Worm (Caenorhabditis elegans) whole organism, L1 larva: ENCODE data around the gene ZK1321.1.

Experiments
- C16A3.4 ChIP-seq: fragments of 150-350 bp; optimal IDR thresholded peaks from 2 replicates; lab custom pipeline; 2014; ENCODE audit warnings: missing biosample characterization, missing genetic modification characterization
- F16B12.6 ChIP-seq: fragments of 150-350 bp; optimal IDR thresholded peaks from 2 replicates; lab custom pipeline; 2014; ENCODE audit warnings: missing biosample characterization, missing genetic modification characterization
- Y116A8C.19 ChIP-seq: sonication (generic microtip); optimal IDR thresholded peaks from 2 replicates; lab custom pipeline; 2016; ENCODE audit warnings: missing compliant biosample characterization, missing genetic modification characterization, borderline replicate concordance
- aha-1 ChIP-seq: fragments of 150-350 bp; optimal IDR thresholded peaks from 2 replicates; lab custom pipeline; 2014; ENCODE audit warnings: missing biosample characterization, missing genetic modification characterization
- blmp-1 ChIP-seq: fragments of 150-350 bp; optimal IDR thresholded peaks from 2 replicates; lab custom pipeline; 2014; ENCODE audit warnings: missing biosample characterization, missing genetic modification characterization
- ceh-82 ChIP-seq, 3 experiments: fragments of 150-350 bp in 1 of 3; sonication (generic microtip) in 2 of 3; optimal IDR thresholded peaks; 2 replicates each; lab custom pipeline; 2014 to 2017; ENCODE audit warnings: missing biosample characterization in 3 of 3, missing genetic modification characterization in 3 of 3
- ces-1 ChIP-seq: fragments of 150-350 bp; optimal IDR thresholded peaks from 2 replicates; lab custom pipeline; 2014; ENCODE audit warnings: missing biosample characterization, missing genetic modification reagents, missing genetic modification characterization
- dpl-1 ChIP-seq, 3 experiments: fragments of 150-350 bp in 2 of 3; sonication (generic microtip) in 1 of 3; optimal IDR thresholded peaks; 2 replicates each; lab custom pipeline; 2014 to 2017; ENCODE audit warnings: missing biosample characterization in 3 of 3, missing genetic modification characterization in 3 of 3, missing genetic modification reagents in 3 of 3
- dsc-1 ChIP-seq: sonication (generic microtip); optimal IDR thresholded peaks from 2 replicates; lab custom pipeline; 2016; ENCODE audit warnings: mild to moderate bottlenecking, missing genetic modification characterization, missing compliant biosample characterization
- efl-1 ChIP-seq, 4 experiments: fragments of 150-350 bp; optimal IDR thresholded peaks in 3 of 4; peaks in 1 of 4; 1 replicate in 1 of 4; 2 replicates in 3 of 4; lab custom pipeline; 2014; ENCODE audit warnings: missing biosample characterization in 2 of 4, missing genetic modification characterization in 2 of 4, missing genetic modification reagents in 2 of 4
- egl-13 ChIP-seq: sonication (generic microtip); optimal IDR thresholded peaks from 2 replicates; lab custom pipeline; 2016; ENCODE audit warnings: missing genotype, missing genetic modification reagents, missing genetic modification characterization, missing compliant biosample characterization
- elt-2 ChIP-seq: sonication (generic microtip); optimal IDR thresholded peaks from 2 replicates; lab custom pipeline; 2016; ENCODE audit warnings: missing genetic modification characterization, mild to moderate bottlenecking, inconsistent platforms, missing compliant biosample characterization, missing genetic modification reagents
- elt-3 ChIP-seq, 6 experiments: fragments of 150-350 bp in 1 of 6; sonication (generic microtip); optimal IDR thresholded peaks; 2 replicates each; lab custom pipeline; 2017 to 2018; ENCODE audit warnings: missing biosample characterization in 6 of 6, missing genetic modification characterization in 6 of 6, inconsistent platforms in 1 of 6
- fkh-4 ChIP-seq: sonication (generic microtip); optimal IDR thresholded peaks from 2 replicates; lab custom pipeline; 2016; ENCODE audit warnings: missing compliant biosample characterization, missing genetic modification characterization, borderline replicate concordance
- fkh-8 ChIP-seq: sonication (generic microtip); optimal IDR thresholded peaks from 2 replicates; lab custom pipeline; 2016; ENCODE audit warnings: mild to moderate bottlenecking, missing genetic modification characterization, missing compliant biosample characterization
- hlh-4 ChIP-seq: sonication (generic microtip); optimal IDR thresholded peaks from 2 replicates; lab custom pipeline; 2016; ENCODE audit warnings: mild to moderate bottlenecking, missing genetic modification characterization, missing compliant biosample characterization
- irx-1 ChIP-seq: sonication (generic microtip); optimal IDR thresholded peaks from 2 replicates; lab custom pipeline; 2016; ENCODE audit warnings: missing genetic modification characterization, missing compliant biosample characterization
- lin-13 ChIP-seq: fragments of 150-350 bp; optimal IDR thresholded peaks from 2 replicates; lab custom pipeline; 2014; ENCODE audit warnings: missing biosample characterization, missing genetic modification reagents, missing genetic modification characterization
- lin-14 ChIP-seq: fragments of 200-800 bp; sonication (Bioruptor generic); optimal IDR thresholded peaks from 2 replicates; lab custom pipeline; 2018; ENCODE audit warnings: mild to moderate bottlenecking, missing genetic modification characterization, moderate library complexity, missing compliant biosample characterization
- lin-35 ChIP-seq, 2 experiments: fragments of 150-350 bp; optimal IDR thresholded peaks; 2 replicates each; lab custom pipeline; 2014; ENCODE audit warnings: missing biosample characterization in 2 of 2, missing genetic modification characterization in 2 of 2, missing genetic modification reagents in 2 of 2
- lir-3 ChIP-seq: sonication (generic microtip); optimal IDR thresholded peaks from 2 replicates; lab custom pipeline; 2016; ENCODE audit warnings: mild to moderate bottlenecking, missing genetic modification characterization, moderate library complexity, missing compliant biosample characterization; ENCODE audit not compliant: poor library complexity
- lsy-2 ChIP-seq, 2 experiments: fragments of 150-350 bp; optimal IDR thresholded peaks; 2 replicates each; lab custom pipeline; 2014; ENCODE audit warnings: missing biosample characterization in 2 of 2, missing genetic modification characterization in 2 of 2
- mab-9 ChIP-seq: fragments of 200-800 bp; sonication (Bioruptor generic); IDR thresholded peaks from 2 replicates; pipeline ENCODE4 v1.3.6; 2022; ENCODE audit warnings: missing genetic modification reagents, missing genetic modification characterization, missing compliant biosample characterization
- mep-1 ChIP-seq: fragments of 150-350 bp; optimal IDR thresholded peaks from 2 replicates; lab custom pipeline; 2014; ENCODE audit warnings: missing biosample characterization, missing genetic modification characterization
- nhr-19 ChIP-seq: fragments of 200-800 bp; sonication (Bioruptor generic); conservative IDR thresholded peaks from 2 replicates; pipeline ENCODE4 v1.3.6; 2022; ENCODE audit warnings: missing genetic modification characterization, missing compliant biosample characterization
- nhr-20 ChIP-seq: sonication (generic microtip); optimal IDR thresholded peaks from 2 replicates; lab custom pipeline; 2016; ENCODE audit warnings: mild to moderate bottlenecking, missing genetic modification characterization, missing compliant biosample characterization
- nhr-237 ChIP-seq: fragments of 150-350 bp; optimal IDR thresholded peaks from 2 replicates; lab custom pipeline; 2014; ENCODE audit warnings: missing biosample characterization, missing genetic modification characterization
- nhr-47 ChIP-seq: sonication (generic microtip); optimal IDR thresholded peaks from 2 replicates; lab custom pipeline; 2016; ENCODE audit warnings: mild to moderate bottlenecking, missing genetic modification characterization, moderate library complexity, missing compliant biosample characterization
- nhr-71 ChIP-seq: sonication (generic microtip); optimal IDR thresholded peaks from 2 replicates; lab custom pipeline; 2016; ENCODE audit warnings: mild to moderate bottlenecking, missing genetic modification characterization, moderate library complexity, missing compliant biosample characterization
- nhr-84 ChIP-seq: sonication (generic microtip); optimal IDR thresholded peaks from 2 replicates; lab custom pipeline; 2017; ENCODE audit warnings: missing biosample characterization, missing genetic modification characterization
- nhr-85 ChIP-seq: sonication (generic microtip); peaks from one replicate; lab custom pipeline; 2016; ENCODE audit warnings: missing genetic modification characterization, inconsistent platforms, missing compliant biosample characterization
- nhr-90 ChIP-seq: sonication (generic microtip); optimal IDR thresholded peaks from 2 replicates; lab custom pipeline; 2016; ENCODE audit warnings: mild to moderate bottlenecking, missing genetic modification characterization, missing compliant biosample characterization; ENCODE audit not compliant: poor library complexity
- pag-3 ChIP-seq: sonication (generic microtip); optimal IDR thresholded peaks from 2 replicates; lab custom pipeline; 2017; ENCODE audit warnings: missing genetic modification characterization, mild to moderate bottlenecking, missing compliant biosample characterization, antibody characterized with exemption, borderline replicate concordance; ENCODE audit not compliant: insufficient read depth
- rnt-1 ChIP-seq: sonication (generic microtip); optimal IDR thresholded peaks from 2 replicates; lab custom pipeline; 2016; ENCODE audit warnings: mild to moderate bottlenecking, missing genetic modification characterization, moderate library complexity, missing compliant biosample characterization
- skn-1 ChIP-seq: fragments of 150-350 bp; optimal IDR thresholded peaks from 2 replicates; lab custom pipeline; 2014; ENCODE audit warnings: missing biosample characterization, missing genetic modification characterization
- snu-23 ChIP-seq: sonication (generic microtip); optimal IDR thresholded peaks from 2 replicates; lab custom pipeline; 2016; ENCODE audit warnings: missing genetic modification characterization, missing compliant biosample characterization
- sptf-1 ChIP-seq: fragments of 150-350 bp; optimal IDR thresholded peaks from 2 replicates; lab custom pipeline; 2014; ENCODE audit warnings: missing biosample characterization, missing genetic modification characterization
- swsn-7 ChIP-seq: sonication (generic microtip); optimal IDR thresholded peaks from 2 replicates; lab custom pipeline; 2016; ENCODE audit warnings: missing genetic modification characterization, missing compliant biosample characterization
- tbx-2 ChIP-seq: sonication (generic microtip); optimal IDR thresholded peaks from 2 replicates; lab custom pipeline; 2016; ENCODE audit warnings: missing genetic modification characterization, missing compliant biosample characterization
- unc-62 ChIP-seq: fragments of 150-350 bp; optimal IDR thresholded peaks from 2 replicates; lab custom pipeline; 2014; ENCODE audit warnings: missing biosample characterization, missing genetic modification reagents, missing genetic modification characterization
- unc-86 ChIP-seq: sonication (generic microtip); optimal IDR thresholded peaks from 2 replicates; lab custom pipeline; 2016; ENCODE audit warnings: missing genetic modification characterization, missing compliant biosample characterization
- xbp-1 ChIP-seq: sonication (generic microtip); optimal IDR thresholded peaks from 2 replicates; lab custom pipeline; 2016; ENCODE audit warnings: missing genetic modification characterization, missing compliant biosample characterization

The ZK1321.1 gene

ce11 chrII:9759382-9759781 is 5.6 kb downstream of the ZK1321.1 start:
- TF ChIP-seq fkh-8 (peak; percentile 13), nhr-71 (tag; lab: Kevin White, UChicago) (peak; percentile 1), hlh-4 (tag; lab: Kevin White, UChicago) (no peak), efl-1 (optimal IDR thresholded peaks at IDR 0.05; lab: Kevin White, UChicago) (no peak), efl-1 (GFP tag; optimal IDR thresholded peaks at IDR 0.05 in 1 of 2; lab: Kevin White, UChicago) (peak in 1 of 2 experiments; percentile 63), elt-3 (tag; optimal IDR thresholded peaks at IDR 0.05; lab: Kevin White, UChicago) (no peak), unc-86 (tag; lab: Kevin White, UChicago) (no peak), xbp-1 (peak; percentile 49)

- no peak for TF ChIP-seq efl-1 (optimal IDR thresholded peaks at IDR 0.05; lab: Kevin White, UChicago)
- peak in 1 of 2 experiments; percentile 80 for TF ChIP-seq efl-1 (GFP tag; optimal IDR thresholded peaks at IDR 0.05 in 1 of 2; lab: Kevin White, UChicago)
- TF ChIP-seq swsn-7 (tag; lab: Kevin White, UChicago): no peak
- TF ChIP-seq mep-1 (tag; lab: Kevin White, UChicago): no peak
- TF ChIP-seq unc-62 (GFP tag; lab: Kevin White, UChicago): no peak
- TF ChIP-seq, all 84 proteins: peak for 1
Measured at ce11 chrII:9764696-9765095, 10.9 kb downstream of the ZK1321.1 start.

- TF ChIP-seq nhr-20 (peak; percentile 73), nhr-90 (peak; percentile 64), nhr-19 (GFP tag; lab: Robert Waterston, UW) (peak; percentile 47), lin-13 (GFP tag; lab: Kevin White, UChicago) (no peak), elt-2 (tag; lab: Kevin White, UChicago) (peak; percentile 69), rnt-1 (tag; lab: Kevin White, UChicago) (peak; percentile 46), tbx-2 (tag; lab: Kevin White, UChicago) (peak; percentile 70), lir-3 (tag; lab: Kevin White, UChicago) (peak; percentile 8), nhr-71 (tag; lab: Kevin White, UChicago) (peak; percentile 68), fkh-8 (no peak), nhr-85 (peak; percentile 82), efl-1 (optimal IDR thresholded peaks at IDR 0.05; lab: Kevin White, UChicago) (peak; percentile 60 to 63), efl-1 (GFP tag; optimal IDR thresholded peaks at IDR 0.05 in 1 of 2; lab: Kevin White, UChicago) (peak; percentile 45 to 96), elt-3 (tag; optimal IDR thresholded peaks at IDR 0.05; lab: Kevin White, UChicago) (peak in 2 of 6 experiments; percentile 3 to 27), mab-9 (0 out of 2 replicates have a peak, but pooled peaks have one; percentile 39), ceh-82 (tag; optimal IDR thresholded peaks at IDR 0.05; lab: Kevin White, UChicago) (no peak), F16B12.6 (tag; lab: Kevin White, UChicago) (peak; percentile 87), ces-1 (no peak), irx-1 (peak; percentile 1), snu-23 (GFP tag; lab: Kevin White, UChicago) (peak; percentile 74), blmp-1 (tag; lab: Kevin White, UChicago) (peak; percentile 57), xbp-1 (peak; percentile 78), pag-3 (tag; lab: Kevin White, UChicago) (no peak), lin-14 (GFP tag; lab: Kevin White, UChicago) (peak; percentile 54), aha-1 (tag; lab: Kevin White, UChicago) (no peak), egl-13 (tag; lab: Kevin White, UChicago) (no peak), nhr-84 (tag; lab: Kevin White, UChicago) (no peak), dpl-1 (GFP tag; optimal IDR thresholded peaks at IDR 0.05; lab: Kevin White, UChicago) (peak in 2 of 3 experiments; percentile 55 to 61), Y116A8C.19 (tag; lab: Kevin White, UChicago) (no peak), skn-1 (tag; lab: Kevin White, UChicago) (peak; percentile 13), C16A3.4 (tag; lab: Kevin White, UChicago) (peak; percentile 44), swsn-7 (tag; lab: Kevin White, UChicago) (peak; percentile 46), lsy-2 (tag; optimal IDR thresholded peaks at IDR 0.05; lab: Kevin White, UChicago) (peak; percentile 54 to 68), fkh-4 (tag; lab: Kevin White, UChicago) (no peak), nhr-47 (tag; lab: Kevin White, UChicago) (peak; percentile 49), nhr-237 (no peak), dsc-1 (tag; lab: Kevin White, UChicago) (peak; percentile 15), mep-1 (tag; lab: Kevin White, UChicago) (peak; percentile 78), sptf-1 (tag; lab: Kevin White, UChicago) (no peak), lin-35 (GFP tag; optimal IDR thresholded peaks at IDR 0.05; lab: Kevin White, UChicago) (peak; percentile 17 to 79)
Measured at ce11 chrII:9769797-9770520, 16.1 kb downstream of the ZK1321.1 start, which contains the start of gene aqp-10. Gene aqp-10, minus strand, starts transcription at chrII:9769847.
